Fruit fly (Drosophila melanogaster): ENCODE data around the gene RagA-B.

The RagA-B gene

dm6 chr3R:8954515-8955358 lies 29.4 kb downstream of the RagA-B start (continued):
- TF ChIP-seq dmrt99B (tag; optimal IDR thresholded peaks at IDR 0.05) (peak; percentile 85), ERR (GFP tag; optimal IDR thresholded peaks at IDR 0.05) (no peak), sens (GFP tag) (peak; percentile 65), Atf3 (GFP tag; optimal IDR thresholded peaks at IDR 0.05) (no peak), nau (GFP tag; optimal IDR thresholded peaks at IDR 0.05) (no peak), CG10462 (GFP tag; optimal IDR thresholded peaks at IDR 0.05) (no peak), CG4404 (GFP tag; IDR thresholded peaks at IDR 0.05) (no peak), CG8924 (tag; optimal IDR thresholded peaks at IDR 0.05) (peak; percentile 69), chif (GFP tag; optimal IDR thresholded peaks at IDR 0.05) (no peak), sc (optimal IDR thresholded peaks at IDR 0.05) (no peak), sc (GFP tag; optimal IDR thresholded peaks at IDR 0.05) (peak; percentile 40), gcm (GFP tag; optimal IDR thresholded peaks at IDR 0.05) (peak; percentile 74), CG18262 (tag; optimal IDR thresholded peaks at IDR 0.05) (peak; percentile 88), CG15269 (tag; optimal IDR thresholded peaks at IDR 0.05) (peak; percentile 57), Sry-δ (GFP tag; optimal IDR thresholded peaks at IDR 0.05) (no peak), ab (GFP tag; optimal IDR thresholded peaks at IDR 0.05) (no peak), CG3726 (GFP tag; IDR thresholded peaks at IDR 0.05) (no peak), grn (GFP tag; optimal IDR thresholded peaks at IDR 0.05) (peak; percentile 19), CG12236 (GFP tag; optimal IDR thresholded peaks at IDR 0.05) (no peak), sna (GFP tag; IDR thresholded peaks at IDR 0.05; ENCODE audit: partially characterized antibody) (no peak), CG1602 (GFP tag; optimal IDR thresholded peaks at IDR 0.05) (peak; percentile 36), Scr (GFP tag; IDR thresholded peaks at IDR 0.05; ENCODE audit: partially characterized antibody) (no peak), CG3281 (GFP tag; optimal IDR thresholded peaks at IDR 0.05) (no peak), tll (GFP tag; optimal IDR thresholded peaks at IDR 0.05) (no peak), CG10979 (tag; optimal IDR thresholded peaks at IDR 0.05) (peak; percentile 85), Dad (GFP tag; optimal IDR thresholded peaks at IDR 0.05) (no peak), lilli (GFP tag; optimal IDR thresholded peaks at IDR 0.05) (no peak), vnd (GFP tag; IDR thresholded peaks at IDR 0.05; ENCODE audit: partially characterized antibody) (no peak), tx (GFP tag; optimal IDR thresholded peaks at IDR 0.05) (no peak), CG7928 (GFP tag; optimal IDR thresholded peaks at IDR 0.05) (no peak), dpn (GFP tag; optimal IDR thresholded peaks at IDR 0.05) (no peak), Dip2 (GFP tag; IDR thresholded peaks at IDR 0.05) (no peak), CG2202 (tag; optimal IDR thresholded peaks at IDR 0.05) (peak; percentile 56), ato (GFP tag; IDR thresholded peaks at IDR 0.05; ENCODE audit: partially characterized antibody) (no peak), amos (GFP tag; IDR thresholded peaks at IDR 0.05; ENCODE audit: partially characterized antibody) (no peak), tup (GFP tag; optimal IDR thresholded peaks at IDR 0.05) (no peak), CG17186 (GFP tag; optimal IDR thresholded peaks at IDR 0.05) (no peak), her (GFP tag; optimal IDR thresholded peaks at IDR 0.05) (no peak), CG3995 (GFP tag; optimal IDR thresholded peaks at IDR 0.05) (no peak), wor (GFP tag; IDR thresholded peaks at IDR 0.05) (peak; percentile 41; the same call in 1 of the 2 replicates), chinmo (GFP tag; IDR thresholded peaks at IDR 0.05; ENCODE audit: partially characterized antibody) (peak; percentile 76; the same call in 1 of the 4 replicates), Usf (GFP tag; optimal IDR thresholded peaks at IDR 0.05) (no peak), psq (GFP tag; optimal IDR thresholded peaks at IDR 0.05) (peak; percentile 62), maf-S (GFP tag; optimal IDR thresholded peaks at IDR 0.05) (no peak), CG13424 (tag; optimal IDR thresholded peaks at IDR 0.05) (peak; percentile 77), Hand (GFP tag; optimal IDR thresholded peaks at IDR 0.05) (no peak), cwo (GFP tag; optimal IDR thresholded peaks at IDR 0.05) (no peak), CG10209 (GFP tag; optimal IDR thresholded peaks at IDR 0.05) (peak; percentile 41), NC2α (GFP tag; optimal IDR thresholded peaks at IDR 0.05) (no peak)
